Fruit fly (Drosophila melanogaster) whole organism: ENCODE measurements around the gene mRpL28.

Source experiments
- CG8478 ChIP-seq: fragments of >200 bp; optimal IDR thresholded peaks from 2 replicates; lab custom pipeline; 2018; ENCODE audit warnings: inconsistent platforms
- Dll ChIP-seq: fragments of >200 bp; optimal IDR thresholded peaks from 2 replicates; lab custom pipeline; 2017
- pan ChIP-seq: fragments of >200 bp; optimal IDR thresholded peaks from 2 replicates; lab custom pipeline; 2017
- psq ChIP-seq: fragments of >200 bp; optimal IDR thresholded peaks from 2 replicates; lab custom pipeline; 2017

- TF ChIP-seq CG8478 (peak; percentile 64), psq (lab: Kevin White, UChicago) (no peak), pan (lab: Kevin White, UChicago) (no peak), Dll (lab: Kevin White, UChicago) (no peak)
Observed at dm6 chr2L:4997401-4998259, 23.9 kb downstream of the mRpL28 start.
